Fruit fly (Drosophila melanogaster) whole organism, embryonic: ENCODE results near the gene Sfxn2.

Experiments used
- CG11093 ChIP-seq: fragments of 200-800 bp; sonication (Bioruptor generic); IDR thresholded peaks from 3 replicates; pipeline ENCODE4 v1.3.6; 2022; ENCODE audit warnings: missing biosample characterization, missing genetic modification characterization
- CG11504 ChIP-seq: fragments of 200-800 bp; sonication (Bioruptor generic); optimal IDR thresholded peaks from 3 replicates; lab custom pipeline; 2019; ENCODE audit warnings: missing biosample characterization, mild to moderate bottlenecking, missing genetic modification characterization, moderate library complexity
- CG11723 ChIP-seq: fragments of 200-800 bp; sonication (Bioruptor generic); optimal IDR thresholded peaks from 2 replicates; lab custom pipeline; 2017; ENCODE audit warnings: missing biosample characterization, mild to moderate bottlenecking, missing genetic modification characterization
- CG13123 ChIP-seq: fragments of 200-800 bp; sonication (Bioruptor generic); optimal IDR thresholded peaks from 2 replicates; lab custom pipeline; 2016; ENCODE audit warnings: missing biosample characterization, missing genetic modification characterization
- CG14965 ChIP-seq: fragments of 200-800 bp; sonication (Bioruptor generic); optimal IDR thresholded peaks from 2 replicates; lab custom pipeline; 2016; ENCODE audit warnings: missing biosample characterization, missing genetic modification characterization, borderline replicate concordance
- CG15269 ChIP-seq: fragments of 200-800 bp; sonication (Bioruptor generic); optimal IDR thresholded peaks from 2 replicates; lab custom pipeline; 2018; ENCODE audit warnings: missing biosample characterization, mild to moderate bottlenecking, missing genetic modification characterization, moderate library complexity
- CG16815 ChIP-seq: fragments of 200-800 bp; sonication (Bioruptor generic); optimal IDR thresholded peaks from 3 replicates; lab custom pipeline; 2017; ENCODE audit warnings: missing biosample characterization, mild to moderate bottlenecking, missing genetic modification characterization
- CG2120 ChIP-seq: fragments of 200-800 bp; sonication (Bioruptor generic); optimal IDR thresholded peaks from 3 replicates; lab custom pipeline; 2016; ENCODE audit warnings: missing biosample characterization, missing genetic modification characterization
- CG30020 ChIP-seq: fragments of 200-800 bp; optimal IDR thresholded peaks from 2 replicates; lab custom pipeline; 2019; ENCODE audit warnings: missing biosample characterization, mild to moderate bottlenecking, missing genetic modification characterization, moderate library complexity
- CG32772 ChIP-seq: fragments of 200-800 bp; sonication (Bioruptor generic); IDR thresholded peaks from 2 replicates; pipeline ENCODE4 v1.3.6; 2022; ENCODE audit warnings: missing biosample characterization, missing genetic modification characterization
- CG3838 ChIP-seq: fragments of 200-800 bp; sonication (Bioruptor generic); optimal IDR thresholded peaks from 3 replicates; lab custom pipeline; 2016; ENCODE audit warnings: missing biosample characterization, missing genetic modification characterization
- CG4707 ChIP-seq: fragments of 200-800 bp; sonication (Bioruptor generic); optimal IDR thresholded peaks from 2 replicates; lab custom pipeline; 2018; ENCODE audit warnings: missing biosample characterization, mild to moderate bottlenecking, missing genetic modification characterization, moderate library complexity
- CG4730 ChIP-seq: fragments of 200-800 bp; sonication (Bioruptor generic); IDR thresholded peaks from 2 replicates; pipeline ENCODE4 v1.3.6; 2022; ENCODE audit warnings: missing biosample characterization, missing genetic modification characterization
- CG7987 ChIP-seq: fragments of 200-800 bp; sonication (Bioruptor generic); optimal IDR thresholded peaks from 2 replicates; lab custom pipeline; 2018; ENCODE audit warnings: missing biosample characterization, mild to moderate bottlenecking, missing genetic modification characterization, moderate library complexity
- CG8281 ChIP-seq: fragments of 200-800 bp; sonication (Bioruptor generic); optimal IDR thresholded peaks from 2 replicates; lab custom pipeline; 2018; ENCODE audit warnings: missing biosample characterization, mild to moderate bottlenecking, missing genetic modification characterization, moderate library complexity
- Dfd ChIP-seq, 2 experiments: fragments of >200 bp; optimal IDR thresholded peaks; 2 replicates each; lab custom pipeline; 2017; ENCODE audit warnings: missing biosample characterization in 2 of 2, missing genetic modification characterization in 2 of 2
- Dip2 ChIP-seq: fragments of 200-800 bp; sonication (Bioruptor generic); IDR thresholded peaks from 2 replicates; pipeline ENCODE4 v1.3.6; 2022; ENCODE audit warnings: missing biosample characterization, missing genetic modification characterization
- Elba2 ChIP-seq: fragments of 200-800 bp; sonication (Bioruptor generic); optimal IDR thresholded peaks from 3 replicates; lab custom pipeline; 2016; ENCODE audit warnings: missing biosample characterization, missing genetic modification characterization
- Gug ChIP-seq: fragments of 200-800 bp; sonication (Bioruptor generic); IDR thresholded peaks from 4 replicates; pipeline ENCODE4 v1.3.6; 2022; ENCODE audit warnings: missing biosample characterization, missing genetic modification characterization
- Hr3 ChIP-seq: fragments of 200-800 bp; sonication (Bioruptor generic); optimal IDR thresholded peaks from 3 replicates; lab custom pipeline; 2016; ENCODE audit warnings: missing biosample characterization, missing genetic modification characterization
- Hsf ChIP-seq: fragments of 200-800 bp; sonication (Bioruptor generic); optimal IDR thresholded peaks from 3 replicates; lab custom pipeline; 2016; ENCODE audit warnings: missing biosample characterization, missing genetic modification characterization
- Lpt ChIP-seq: fragments of >200 bp; optimal IDR thresholded peaks from 2 replicates; lab custom pipeline; 2018; ENCODE audit warnings: missing biosample characterization, missing genetic modification characterization
- MESR4 ChIP-seq: fragments of 200-800 bp; sonication (Bioruptor generic); optimal IDR thresholded peaks from 2 replicates; lab custom pipeline; 2018; ENCODE audit warnings: missing biosample characterization, mild to moderate bottlenecking, missing genetic modification characterization, moderate library complexity
- Med ChIP-seq: fragments of 200-800 bp; sonication (Bioruptor generic); peaks from one replicate; lab custom pipeline; 2016; ENCODE audit warnings: missing biosample characterization, missing genetic modification characterization, mild to moderate bottlenecking, inconsistent platforms, moderate library complexity
- NC2α ChIP-seq: fragments of 200-800 bp; sonication (Bioruptor generic); optimal IDR thresholded peaks from 2 replicates; lab custom pipeline; 2016; ENCODE audit warnings: missing biosample characterization, missing genetic modification characterization
- NfI ChIP-seq: fragments of 200-800 bp; sonication (Bioruptor generic); optimal IDR thresholded peaks from 3 replicates; lab custom pipeline; 2018; ENCODE audit warnings: missing biosample characterization, mild to moderate bottlenecking, missing genetic modification characterization, moderate library complexity
- Oaz ChIP-seq: fragments of 200-800 bp; sonication (Bioruptor generic); IDR thresholded peaks from 2 replicates; pipeline ENCODE4 v1.3.6; 2022; ENCODE audit warnings: missing biosample characterization, missing genetic modification characterization
- Oli ChIP-seq: fragments of 200-800 bp; sonication (Bioruptor generic); optimal IDR thresholded peaks from 2 replicates; lab custom pipeline; 2018; ENCODE audit warnings: missing biosample characterization, mild to moderate bottlenecking, missing genetic modification characterization, moderate library complexity
- TFAM ChIP-seq: fragments of 200-800 bp; sonication (Bioruptor generic); optimal IDR thresholded peaks from 2 replicates; lab custom pipeline; 2017; ENCODE audit warnings: missing biosample characterization, missing genetic modification characterization, inconsistent platforms
- ab ChIP-seq: fragments of 200-800 bp; sonication (Bioruptor generic); optimal IDR thresholded peaks from 2 replicates; lab custom pipeline; 2016; ENCODE audit warnings: missing biosample characterization, missing genetic modification characterization
- abd-A ChIP-seq: fragments of 200-800 bp; sonication (Bioruptor generic); optimal IDR thresholded peaks from 3 replicates; lab custom pipeline; 2019; ENCODE audit warnings: missing biosample characterization, mild to moderate bottlenecking, missing genetic modification characterization, moderate library complexity
- aop ChIP-seq: fragments of 200-800 bp; sonication (Bioruptor generic); IDR thresholded peaks from 2 replicates; pipeline ENCODE4 v1.3.6; 2022; ENCODE audit warnings: missing biosample characterization, missing genetic modification characterization
- cato ChIP-seq: fragments of 200-800 bp; sonication (Bioruptor generic); optimal IDR thresholded peaks from 2 replicates; lab custom pipeline; 2016; ENCODE audit warnings: missing biosample characterization, missing genetic modification characterization, borderline replicate concordance
- ci ChIP-seq: fragments of 200-800 bp; sonication (Bioruptor generic); IDR thresholded peaks from 3 replicates; pipeline ENCODE4 v1.3.6; 2022; ENCODE audit warnings: missing biosample characterization, missing genetic modification characterization
- dan ChIP-seq: fragments of 200-800 bp; sonication (Bioruptor generic); IDR thresholded peaks from 2 replicates; pipeline ENCODE4 v1.3.6; 2022; ENCODE audit warnings: missing biosample characterization, missing genetic modification characterization
- danr ChIP-seq: fragments of 200-800 bp; sonication (Bioruptor generic); IDR thresholded peaks from 2 replicates; pipeline ENCODE4 v1.3.6; 2022; ENCODE audit warnings: missing biosample characterization, missing genetic modification characterization
- eve ChIP-seq, 2 experiments: fragments of >200 bp; optimal IDR thresholded peaks; 2 replicates each; lab custom pipeline; 2017; ENCODE audit warnings: missing biosample characterization in 2 of 2, missing genetic modification characterization in 2 of 2
- fd64A ChIP-seq: fragments of 200-800 bp; sonication (Bioruptor generic); optimal IDR thresholded peaks from 3 replicates; lab custom pipeline; 2018; ENCODE audit warnings: missing biosample characterization, mild to moderate bottlenecking, missing genetic modification characterization
- fru ChIP-seq: fragments of >200 bp; optimal IDR thresholded peaks from 2 replicates; lab custom pipeline; 2017
- grau ChIP-seq: fragments of 200-800 bp; optimal IDR thresholded peaks from 3 replicates; lab custom pipeline; 2019; ENCODE audit warnings: missing biosample characterization, mild to moderate bottlenecking, missing genetic modification characterization, moderate library complexity
- grn ChIP-seq: fragments of 200-800 bp; sonication (Bioruptor generic); optimal IDR thresholded peaks from 3 replicates; lab custom pipeline; 2017; ENCODE audit warnings: missing biosample characterization, missing genetic modification characterization
- gro ChIP-seq: fragments of 200-800 bp; sonication (Bioruptor generic); optimal IDR thresholded peaks from 2 replicates; lab custom pipeline; 2016; ENCODE audit warnings: missing biosample characterization, missing genetic modification characterization
- hbn ChIP-seq: fragments of 200-800 bp; sonication (Bioruptor generic); IDR thresholded peaks from 2 replicates; pipeline ENCODE4 v1.3.6; 2022; ENCODE audit warnings: missing biosample characterization, missing genetic modification characterization; ENCODE audit not compliant: partially characterized antibody
- her ChIP-seq: fragments of 200-800 bp; sonication (Bioruptor generic); optimal IDR thresholded peaks from 2 replicates; lab custom pipeline; 2016; ENCODE audit warnings: missing biosample characterization, missing genetic modification characterization
- kay ChIP-seq: fragments of 200-800 bp; sonication (Bioruptor generic); optimal IDR thresholded peaks from 2 replicates; lab custom pipeline; 2016; ENCODE audit warnings: missing biosample characterization, missing genetic modification characterization
- lmd ChIP-seq: fragments of 200-800 bp; sonication (Bioruptor generic); IDR thresholded peaks from 2 replicates; pipeline ENCODE4 v1.3.6; 2022; ENCODE audit warnings: missing biosample characterization, missing genetic modification characterization
- odd ChIP-seq: fragments of 200-800 bp; sonication (Bioruptor generic); optimal IDR thresholded peaks from 2 replicates; lab custom pipeline; 2017; ENCODE audit warnings: missing biosample characterization, mild to moderate bottlenecking, missing genetic modification characterization
- ranshi ChIP-seq: fragments of 200-800 bp; sonication (Bioruptor generic); IDR thresholded peaks from 2 replicates; pipeline ENCODE4 v1.3.6; 2022; ENCODE audit warnings: missing biosample characterization, missing genetic modification characterization
- schlank ChIP-seq: fragments of 200-800 bp; sonication (Bioruptor generic); optimal IDR thresholded peaks from 2 replicates; lab custom pipeline; 2018; ENCODE audit warnings: missing biosample characterization, mild to moderate bottlenecking, missing genetic modification characterization
- scrt ChIP-seq: fragments of 200-800 bp; sonication (Bioruptor generic); optimal IDR thresholded peaks from 2 replicates; lab custom pipeline; 2018; ENCODE audit warnings: missing biosample characterization, mild to moderate bottlenecking, missing genetic modification characterization, moderate library complexity
- sima ChIP-seq: fragments of 200-800 bp; sonication (Bioruptor generic); optimal IDR thresholded peaks from 2 replicates; lab custom pipeline; 2016; ENCODE audit warnings: missing biosample characterization, missing genetic modification characterization
- sna ChIP-seq: fragments of 200-800 bp; sonication (Bioruptor generic); IDR thresholded peaks from 2 replicates; pipeline ENCODE4 v1.3.6; 2022; ENCODE audit warnings: missing biosample characterization, missing genetic modification characterization; ENCODE audit not compliant: partially characterized antibody
- wor ChIP-seq: fragments of 200-800 bp; sonication (Bioruptor generic); IDR thresholded peaks from 2 replicates; pipeline ENCODE4 v1.3.6; 2022; ENCODE audit warnings: missing biosample characterization, missing genetic modification characterization
- zfh2 ChIP-seq: fragments of 200-800 bp; sonication (Bioruptor generic); optimal IDR thresholded peaks from 2 replicates; lab custom pipeline; 2016; ENCODE audit warnings: missing biosample characterization, missing genetic modification characterization

Gene Sfxn2

DNA sequence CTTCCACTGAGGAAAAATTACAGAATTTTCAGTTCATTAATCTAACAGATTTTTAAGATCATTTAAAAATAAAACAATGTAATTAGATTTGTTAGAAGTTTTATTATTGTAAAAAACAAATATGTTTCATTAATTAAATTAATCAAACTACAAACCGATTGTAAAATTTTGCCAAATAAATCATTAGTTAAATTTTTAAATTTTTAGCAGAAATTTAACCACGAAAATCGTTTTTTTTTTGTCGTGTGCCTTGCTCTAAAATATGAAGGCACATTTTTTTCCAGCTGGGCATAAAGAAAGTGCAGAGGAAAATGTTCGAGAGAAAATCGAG lies 10.9 kb downstream of the Sfxn2 start (continued):
- TF ChIP-seq CG3838 (GFP tag; lab: Kevin White, UChicago) (no peak), sna (no peak), Lpt (GFP tag; lab: Kevin White, UChicago) (no peak), zfh2 (no peak), aop (GFP tag; lab: Robert Waterston, UW) (no peak), eve (GFP tag; optimal IDR thresholded peaks at IDR 0.05; lab: Kevin White, UChicago) (peak in 1 of 2 experiments; percentile 69), ranshi (GFP tag; lab: Robert Waterston, UW) (no peak), CG13123 (GFP tag; lab: Kevin White, UChicago) (no peak), CG2120 (GFP tag; lab: Kevin White, UChicago) (no peak), Elba2 (GFP tag; lab: Kevin White, UChicago) (no peak), ab (GFP tag; lab: Kevin White, UChicago) (no peak), lmd (GFP tag; lab: Robert Waterston, UW) (peak; percentile 31), grau (peak; percentile 52), Hsf (GFP tag; lab: Kevin White, UChicago) (no peak), abd-A (tag; lab: Kevin White, UChicago) (no peak), Dfd (GFP tag; optimal IDR thresholded peaks at IDR 0.05; lab: Kevin White, UChicago) (no peak), kay (GFP tag; lab: Kevin White, UChicago) (no peak), TFAM (GFP tag; lab: Kevin White, UChicago) (no peak), sima (no peak), CG11504 (peak; percentile 75), CG16815 (GFP tag; lab: Kevin White, UChicago) (no peak), NfI (GFP tag; lab: Kevin White, UChicago) (no peak), CG4707 (GFP tag; lab: Kevin White, UChicago) (no peak), Oaz (no peak), gro (GFP tag; lab: Kevin White, UChicago) (no peak), scrt (no peak), CG7987 (GFP tag; lab: Kevin White, UChicago) (no peak), odd (GFP tag; lab: Kevin White, UChicago) (no peak), CG11723 (GFP tag; lab: Kevin White, UChicago) (no peak), CG32772 (GFP tag; lab: Robert Waterston, UW) (0 out of 2 replicates have a peak, but pooled peaks have one; percentile 38), her (GFP tag; lab: Kevin White, UChicago) (no peak), ci (GFP tag; lab: Robert Waterston, UW) (no peak), grn (GFP tag; lab: Kevin White, UChicago) (no peak), Med (no peak), hbn (no peak), CG15269 (peak; percentile 41), schlank (tag; lab: Kevin White, UChicago) (no peak), CG4730 (no peak), CG14965 (GFP tag; lab: Kevin White, UChicago) (no peak), CG8281 (tag; lab: Kevin White, UChicago) (no peak), MESR4 (no peak), wor (GFP tag; lab: Robert Waterston, UW) (no peak), NC2α (GFP tag; lab: Kevin White, UChicago) (no peak), Hr3 (GFP tag; lab: Kevin White, UChicago) (peak; percentile 25), danr (GFP tag; lab: Robert Waterston, UW) (no peak), dan (GFP tag; lab: Robert Waterston, UW) (no peak), fru (no peak), Gug (GFP tag; lab: Robert Waterston, UW) (no peak), cato (GFP tag; lab: Kevin White, UChicago) (no peak), Oli (tag; lab: Kevin White, UChicago) (peak; percentile 59), CG11093 (GFP tag; lab: Robert Waterston, UW) (no peak), fd64A (no peak), CG30020 (no peak), Dip2 (GFP tag; lab: Robert Waterston, UW) (no peak)
